Worm (Caenorhabditis elegans): ENCODE measurements around the gene C50F4.12.

C50F4.12 gene

DNA sequence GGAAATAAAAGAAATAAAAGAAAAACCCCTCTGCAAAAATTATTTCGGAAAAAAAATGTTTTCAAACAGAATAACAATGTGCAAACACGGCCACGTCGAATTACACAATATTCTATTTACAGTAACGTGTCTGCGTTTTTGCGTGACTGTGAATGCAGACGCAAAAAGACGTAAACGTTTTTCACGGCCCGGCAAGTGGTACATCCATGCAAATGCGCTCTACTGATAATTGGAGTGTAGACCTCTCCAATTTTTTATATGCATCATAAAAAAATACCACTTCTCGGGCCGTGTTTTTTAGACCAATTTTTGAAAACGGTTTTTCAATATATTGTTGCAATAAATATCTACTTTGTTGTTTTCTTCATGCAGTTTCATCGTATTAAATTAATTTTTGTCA lies 9.9 kb upstream of the C50F4.12 start, which contains the start of gene nstp-10 (continued):
- TF ChIP-seq egl-44 (GFP tag; IDR thresholded peaks at IDR 0.05) (no peak), him-1 (tag; optimal IDR thresholded peaks at IDR 0.05) (peak; percentile 60), F39B2.1 (GFP tag; IDR thresholded peaks at IDR 0.05) (peak; percentile 25; the same call in 1 of the 2 replicates), egrh-3 (GFP tag; IDR thresholded peaks at IDR 0.05) (no peak), egl-18 (GFP tag; IDR thresholded peaks at IDR 0.05) (no peak), ceh-40 (GFP tag; IDR thresholded peaks at IDR 0.05) (no peak), fkh-3 (tag; optimal IDR thresholded peaks at IDR 0.05) (no peak), nfyb-1 (GFP tag; IDR thresholded peaks at IDR 0.05) (peak; percentile 77), hlh-12 (tag; optimal IDR thresholded peaks at IDR 0.05) (no peak), Y95B8A.8 (GFP tag; IDR thresholded peaks at IDR 0.05) (peak; percentile 91), ceh-27 (GFP tag; optimal IDR thresholded peaks at IDR 0.05) (peak; percentile 85), lin-54 (GFP tag; optimal IDR thresholded peaks at IDR 0.05) (peak; percentile 86), F37B4.10 (GFP tag; IDR thresholded peaks at IDR 0.05) (no peak), mes-4 (tag; optimal IDR thresholded peaks at IDR 0.05) (no peak), chd-7 (tag; optimal IDR thresholded peaks at IDR 0.05) (no peak), madf-8 (GFP tag; conservative IDR thresholded peaks at IDR 0.05) (peak; percentile 91), ceh-91 (GFP tag; IDR thresholded peaks at IDR 0.05) (peak; percentile 96), sptf-2 (GFP tag; optimal IDR thresholded peaks at IDR 0.05) (peak; percentile 50), K12H6.12 (tag; optimal IDR thresholded peaks at IDR 0.05) (no peak), D2030.7 (GFP tag; IDR thresholded peaks at IDR 0.05) (peak; percentile 97), sdz-38 (tag; optimal IDR thresholded peaks at IDR 0.05) (no peak), lag-1 (GFP tag; IDR thresholded peaks at IDR 0.05) (no peak), B0336.3 (GFP tag; IDR thresholded peaks at IDR 0.05) (peak; percentile 82), nhr-80 (tag; optimal IDR thresholded peaks at IDR 0.05) (no peak), lsl-1 (GFP tag; optimal IDR thresholded peaks at IDR 0.05) (peak; percentile 98), mel-28 (tag; optimal IDR thresholded peaks at IDR 0.05; ENCODE audit: borderline replicate concordance) (no peak), gei-17 (GFP tag; optimal IDR thresholded peaks at IDR 0.05) (no peak), ets-4 (GFP tag; optimal IDR thresholded peaks at IDR 0.05) (no peak), let-607 (tag; optimal IDR thresholded peaks at IDR 0.05) (no peak), F33H1.4 (GFP tag; IDR thresholded peaks at IDR 0.05) (peak; percentile 74), F57A8.1 (GFP tag; optimal IDR thresholded peaks at IDR 0.05) (no peak), nhr-27 (tag; optimal IDR thresholded peaks at IDR 0.05) (no peak), snpc-3.4 (tag; optimal IDR thresholded peaks at IDR 0.05) (peak; percentile 88), hsf-1 (GFP tag; IDR thresholded peaks at IDR 0.05) (peak; percentile 75; the same call in 1 of the 2 replicates), Y53F4B.3 (GFP tag; IDR thresholded peaks at IDR 0.05) (peak; percentile 83), ztf-18 (tag; optimal IDR thresholded peaks at IDR 0.05) (peak; percentile 85), attf-3 (GFP tag; conservative IDR thresholded peaks at IDR 0.05) (0 out of 2 replicates have a peak, but pooled peaks have one; percentile 43), ekl-4 (GFP tag; IDR thresholded peaks at IDR 0.05) (peak; percentile 79), nhr-120 (GFP tag; IDR thresholded peaks at IDR 0.05) (no peak), F23B12.7 (tag; optimal IDR thresholded peaks at IDR 0.05; ENCODE audit: insufficient read depth) (peak; percentile 85), rpc-1 (optimal IDR thresholded peaks at IDR 0.05) (no peak), rpc-1 (tag; optimal IDR thresholded peaks at IDR 0.05) (no peak), rec-8 (tag; optimal IDR thresholded peaks at IDR 0.05) (peak in 1 of 2 experiments; percentile 51), madf-6 (GFP tag; IDR thresholded peaks at IDR 0.05) (peak; percentile 97), ztf-3 (GFP tag; optimal IDR thresholded peaks at IDR 0.05) (no peak), lin-26 (GFP tag; IDR thresholded peaks at IDR 0.05) (peak; percentile 72; the same call in 1 of the 2 replicates), zfh-2 (GFP tag; conservative IDR thresholded peaks at IDR 0.05) (no peak), atf-7 (tag; optimal IDR thresholded peaks at IDR 0.05) (no peak), C17E4.6 (GFP tag; IDR thresholded peaks at IDR 0.05) (peak; percentile 83)
